Worm (Caenorhabditis elegans) whole organism, early embryonic: ENCODE data around the gene ify-1.

Experiments used
- ama-1 ChIP-seq: fragments of 150-350 bp; optimal IDR thresholded peaks from 2 replicates; lab custom pipeline; 2014
- scrt-1 ChIP-seq: fragments of 200-800 bp; sonication (Bioruptor generic); IDR thresholded peaks from 2 replicates; pipeline ENCODE4 v1.3.6; 2022; ENCODE audit warnings: missing genetic modification characterization, missing compliant biosample characterization

DNA sequence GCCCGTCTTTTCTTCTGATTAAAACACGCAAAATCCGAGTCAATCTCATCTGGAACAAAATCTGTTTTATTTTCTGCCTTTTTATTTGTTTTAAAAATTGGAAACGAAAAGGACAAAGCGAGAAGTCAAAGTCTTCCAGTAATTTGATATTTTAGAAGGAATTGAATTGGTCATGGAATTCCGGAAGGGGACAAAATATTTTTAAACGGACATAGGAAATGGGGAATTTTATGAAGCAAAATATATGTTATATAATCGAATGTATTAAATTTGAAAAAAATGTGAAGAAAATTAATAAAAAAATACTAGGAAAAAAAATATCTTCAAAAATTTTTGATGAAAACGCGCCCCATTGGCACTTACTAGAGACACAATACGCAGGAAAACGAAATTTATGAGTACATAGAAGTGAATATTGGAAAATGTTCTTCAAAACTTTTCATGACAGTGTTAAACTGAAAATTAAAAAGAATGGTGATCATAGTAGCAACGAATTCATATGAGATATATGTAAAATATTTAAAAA lies 14.3 kb downstream of the ify-1 start, which contains the start of gene F33G12.7:
- no peak for TF ChIP-seq ama-1 (lab: Kevin White, UChicago)
- TF ChIP-seq scrt-1 (GFP tag; lab: Robert Waterston, UW): no peak
